Fruit fly (Drosophila melanogaster) whole organism, embryonic: Measurements from ENCODE around the gene msb1l.

Source experiments
- Ada2b ChIP-seq: fragments of 200-800 bp; sonication (Bioruptor generic); IDR thresholded peaks from 2 replicates; pipeline ENCODE4 v1.3.6; 2022; ENCODE audit warnings: missing biosample characterization, missing genetic modification characterization
- Adf1 ChIP-seq: fragments of 200-800 bp; sonication (Bioruptor generic); IDR thresholded peaks from 2 replicates; pipeline ENCODE4 v1.3.6; 2022; ENCODE audit warnings: missing biosample characterization, missing genetic modification characterization
- Antp ChIP-seq: fragments of 200-800 bp; sonication (Bioruptor generic); optimal IDR thresholded peaks from 3 replicates; lab custom pipeline; 2016; ENCODE audit warnings: missing biosample characterization, missing genetic modification characterization
- Atf3 ChIP-seq: fragments of 200-800 bp; sonication (Bioruptor generic); optimal IDR thresholded peaks from 3 replicates; lab custom pipeline; 2016; ENCODE audit warnings: missing biosample characterization, missing genetic modification characterization
- CG10321 ChIP-seq: fragments of 200-800 bp; sonication (Bioruptor generic); IDR thresholded peaks from 2 replicates; pipeline ENCODE4 v1.3.6; 2022; ENCODE audit warnings: missing biosample characterization, missing genetic modification characterization
- CG10543 ChIP-seq: fragments of 200-800 bp; sonication (Bioruptor generic); optimal IDR thresholded peaks from 3 replicates; lab custom pipeline; 2017; ENCODE audit warnings: missing biosample characterization, mild to moderate bottlenecking, missing genetic modification characterization, moderate library complexity
- CG12659 ChIP-seq: fragments of 200-800 bp; sonication (Bioruptor generic); optimal IDR thresholded peaks from 3 replicates; lab custom pipeline; 2017; ENCODE audit warnings: mild to moderate bottlenecking, missing biosample characterization, missing genetic modification reagents, missing genetic modification characterization
- CG15696 ChIP-seq: fragments of 200-800 bp; sonication (Bioruptor generic); optimal IDR thresholded peaks from 2 replicates; lab custom pipeline; 2019; ENCODE audit warnings: missing biosample characterization, mild to moderate bottlenecking, missing genetic modification characterization, moderate library complexity
- CG17568 ChIP-seq: fragments of 200-800 bp; sonication (Bioruptor generic); optimal IDR thresholded peaks from 2 replicates; lab custom pipeline; 2018; ENCODE audit warnings: missing biosample characterization, mild to moderate bottlenecking, missing genetic modification characterization, moderate library complexity
- CG17912 ChIP-seq: fragments of 200-800 bp; sonication (Bioruptor generic); optimal IDR thresholded peaks from 2 replicates; lab custom pipeline; 2018; ENCODE audit warnings: missing biosample characterization, mild to moderate bottlenecking, missing genetic modification characterization
- CG18011 ChIP-seq: fragments of 200-800 bp; sonication (Bioruptor generic); optimal IDR thresholded peaks from 2 replicates; lab custom pipeline; 2017; ENCODE audit warnings: missing biosample characterization, missing genetic modification characterization, mild to moderate bottlenecking, moderate library complexity, missing genotype
- CG2116 ChIP-seq: fragments of 200-800 bp; sonication (Bioruptor generic); optimal IDR thresholded peaks from 3 replicates; lab custom pipeline; 2018; ENCODE audit warnings: missing biosample characterization, mild to moderate bottlenecking, missing genetic modification characterization
- CG3065 ChIP-seq: fragments of 200-800 bp; sonication (Bioruptor generic); optimal IDR thresholded peaks from 2 replicates; lab custom pipeline; 2016; ENCODE audit warnings: missing biosample characterization, missing genetic modification characterization
- CG32767 ChIP-seq: fragments of 200-800 bp; sonication (Bioruptor generic); IDR thresholded peaks from 2 replicates; pipeline ENCODE4 v1.3.6; 2022; ENCODE audit warnings: missing biosample characterization, missing genetic modification characterization
- CG3995 ChIP-seq: fragments of 200-800 bp; sonication (Bioruptor generic); optimal IDR thresholded peaks from 3 replicates; lab custom pipeline; 2016; ENCODE audit warnings: missing biosample characterization, missing genetic modification characterization
- CG42726 ChIP-seq: fragments of 200-800 bp; sonication (Bioruptor generic); IDR thresholded peaks from 2 replicates; pipeline ENCODE4 v1.3.6; 2022; ENCODE audit warnings: missing biosample characterization, missing genetic modification characterization; ENCODE audit not compliant: partially characterized antibody
- CG4730 ChIP-seq: fragments of 200-800 bp; sonication (Bioruptor generic); IDR thresholded peaks from 2 replicates; pipeline ENCODE4 v1.3.6; 2022; ENCODE audit warnings: missing biosample characterization, missing genetic modification characterization
- CG5180 ChIP-seq: fragments of 200-800 bp; sonication (Bioruptor generic); optimal IDR thresholded peaks from 3 replicates; lab custom pipeline; 2017; ENCODE audit warnings: missing biosample characterization, missing genetic modification characterization, mild to moderate bottlenecking, moderate library complexity, missing genetic modification reagents
- CG7357 ChIP-seq: fragments of 200-800 bp; sonication (Bioruptor generic); IDR thresholded peaks from 3 replicates; pipeline ENCODE4 v1.3.6; 2022; ENCODE audit warnings: missing biosample characterization, missing genetic modification characterization
- CG8388 ChIP-seq: fragments of 200-800 bp; sonication (Bioruptor generic); optimal IDR thresholded peaks from 2 replicates; lab custom pipeline; 2019; ENCODE audit warnings: missing biosample characterization, mild to moderate bottlenecking, missing genetic modification characterization, moderate library complexity
- CG9932 ChIP-seq: fragments of 200-800 bp; sonication (Bioruptor generic); IDR thresholded peaks from 2 replicates; pipeline ENCODE4 v1.3.6; 2022; ENCODE audit warnings: missing biosample characterization, missing genetic modification characterization
- D19A ChIP-seq: fragments of 200-800 bp; optimal IDR thresholded peaks from 3 replicates; lab custom pipeline; 2019; ENCODE audit warnings: missing biosample characterization, mild to moderate bottlenecking, missing genetic modification characterization, moderate library complexity
- Dbx ChIP-seq: fragments of 200-800 bp; sonication (Bioruptor generic); IDR thresholded peaks from 3 replicates; pipeline ENCODE4 v1.3.6; 2022; ENCODE audit warnings: missing biosample characterization, missing genetic modification characterization
- Fer2 ChIP-seq: fragments of 200-800 bp; sonication (Bioruptor generic); optimal IDR thresholded peaks from 2 replicates; lab custom pipeline; 2018; ENCODE audit warnings: missing biosample characterization, mild to moderate bottlenecking, missing genetic modification characterization, moderate library complexity
- HLH54F ChIP-seq: fragments of 200-800 bp; sonication (Bioruptor generic); optimal IDR thresholded peaks from 3 replicates; lab custom pipeline; 2016; ENCODE audit warnings: missing biosample characterization, missing genetic modification characterization
- Hr3 ChIP-seq: fragments of 200-800 bp; sonication (Bioruptor generic); optimal IDR thresholded peaks from 3 replicates; lab custom pipeline; 2016; ENCODE audit warnings: missing biosample characterization, missing genetic modification characterization
- Lim3 ChIP-seq: fragments of 200-800 bp; sonication (Bioruptor generic); IDR thresholded peaks from 2 replicates; pipeline ENCODE4 v1.3.6; 2022; ENCODE audit warnings: missing biosample characterization, missing genetic modification characterization
- Meics ChIP-seq: fragments of 200-800 bp; sonication (Bioruptor generic); optimal IDR thresholded peaks from 2 replicates; lab custom pipeline; 2017; ENCODE audit warnings: missing biosample characterization, mild to moderate bottlenecking, missing genetic modification characterization
- Mes4 ChIP-seq: fragments of 200-800 bp; sonication (Bioruptor generic); optimal IDR thresholded peaks from 2 replicates; lab custom pipeline; 2016; ENCODE audit warnings: missing biosample characterization, missing genetic modification characterization
- NC2β ChIP-seq: fragments of 200-800 bp; sonication (Bioruptor generic); optimal IDR thresholded peaks from 2 replicates; lab custom pipeline; 2016; ENCODE audit warnings: missing biosample characterization, missing genetic modification characterization
- NfI ChIP-seq: fragments of 200-800 bp; sonication (Bioruptor generic); optimal IDR thresholded peaks from 3 replicates; lab custom pipeline; 2018; ENCODE audit warnings: missing biosample characterization, mild to moderate bottlenecking, missing genetic modification characterization, moderate library complexity
- Ptx1 ChIP-seq: fragments of 200-800 bp; sonication (Bioruptor generic); IDR thresholded peaks from 2 replicates; pipeline ENCODE4 v1.3.6; 2022; ENCODE audit warnings: missing biosample characterization, missing genetic modification characterization
- YL-1 ChIP-seq: fragments of 200-800 bp; sonication (Bioruptor generic); optimal IDR thresholded peaks from 3 replicates; lab custom pipeline; 2017; ENCODE audit warnings: missing biosample characterization, mild to moderate bottlenecking, missing genetic modification characterization
- ac ChIP-seq: fragments of 200-800 bp; sonication (Bioruptor generic); optimal IDR thresholded peaks from 3 replicates; lab custom pipeline; 2017; ENCODE audit warnings: missing biosample characterization, mild to moderate bottlenecking, missing genetic modification characterization
- bcd ChIP-seq: fragments of 200-800 bp; sonication (Bioruptor generic); optimal IDR thresholded peaks from 2 replicates; lab custom pipeline; 2017; ENCODE audit warnings: missing biosample characterization, mild to moderate bottlenecking, missing genetic modification characterization
- bigmax ChIP-seq: fragments of 200-800 bp; sonication (Bioruptor generic); optimal IDR thresholded peaks from 2 replicates; lab custom pipeline; 2018; ENCODE audit warnings: missing biosample characterization, mild to moderate bottlenecking, missing genetic modification characterization
- fd64A ChIP-seq: fragments of 200-800 bp; sonication (Bioruptor generic); optimal IDR thresholded peaks from 3 replicates; lab custom pipeline; 2018; ENCODE audit warnings: missing biosample characterization, mild to moderate bottlenecking, missing genetic modification characterization
- gcm2 ChIP-seq: fragments of 200-800 bp; sonication (Bioruptor generic); optimal IDR thresholded peaks from 2 replicates; lab custom pipeline; 2016; ENCODE audit warnings: missing biosample characterization, missing genetic modification characterization
- gem ChIP-seq: fragments of 200-800 bp; sonication (Bioruptor generic); optimal IDR thresholded peaks from 2 replicates; lab custom pipeline; 2019; ENCODE audit warnings: missing biosample characterization, mild to moderate bottlenecking, missing genetic modification characterization, moderate library complexity
- grn ChIP-seq: fragments of 200-800 bp; sonication (Bioruptor generic); optimal IDR thresholded peaks from 3 replicates; lab custom pipeline; 2017; ENCODE audit warnings: missing biosample characterization, missing genetic modification characterization
- inv ChIP-seq: fragments of 200-800 bp; sonication (Bioruptor generic); IDR thresholded peaks from 2 replicates; pipeline ENCODE4 v1.3.6; 2022; ENCODE audit warnings: missing biosample characterization, missing genetic modification characterization; ENCODE audit not compliant: partially characterized antibody
- mam ChIP-seq: fragments of 200-800 bp; sonication (Bioruptor generic); optimal IDR thresholded peaks from 3 replicates; lab custom pipeline; 2016; ENCODE audit warnings: missing biosample characterization, missing genetic modification characterization
- p53 ChIP-seq: fragments of 200-800 bp; sonication (Bioruptor generic); optimal IDR thresholded peaks from 2 replicates; lab custom pipeline; 2016; ENCODE audit warnings: missing biosample characterization, missing genetic modification characterization
- pb ChIP-seq: fragments of 200-800 bp; sonication (Bioruptor generic); optimal IDR thresholded peaks from 3 replicates; lab custom pipeline; 2016; ENCODE audit warnings: missing biosample characterization, missing genetic modification characterization
- phol ChIP-seq: fragments of 200-800 bp; sonication (Bioruptor generic); optimal IDR thresholded peaks from 3 replicates; lab custom pipeline; 2018; ENCODE audit warnings: missing biosample characterization, mild to moderate bottlenecking, missing genetic modification characterization, moderate library complexity
- prd ChIP-seq, 3 experiments: fragments of >200 bp in 2 of 3; fragments of 200-800 bp in 1 of 3; sonication (Bioruptor generic) in 1 of 3; optimal IDR thresholded peaks in 2 of 3; IDR thresholded peaks in 1 of 3; 2 replicates in 2 of 3; 3 replicates in 1 of 3; pipeline versions ENCODE4 v1.3.6 to Lab custom; 2017 to 2022; ENCODE audit warnings: missing biosample characterization in 1 of 3, missing genetic modification characterization in 1 of 3
- repo ChIP-seq: fragments of 200-800 bp; sonication (Bioruptor generic); optimal IDR thresholded peaks from 2 replicates; lab custom pipeline; 2016; ENCODE audit warnings: missing biosample characterization, missing genetic modification characterization
- sim ChIP-seq: fragments of 200-800 bp; sonication (Bioruptor generic); IDR thresholded peaks from 2 replicates; pipeline ENCODE4 v1.3.6; 2022; ENCODE audit warnings: missing biosample characterization, missing genetic modification characterization
- wor ChIP-seq: fragments of 200-800 bp; sonication (Bioruptor generic); IDR thresholded peaks from 2 replicates; pipeline ENCODE4 v1.3.6; 2022; ENCODE audit warnings: missing biosample characterization, missing genetic modification characterization
- zf30C ChIP-seq: fragments of 200-800 bp; sonication (Bioruptor generic); optimal IDR thresholded peaks from 3 replicates; lab custom pipeline; 2018; ENCODE audit warnings: missing biosample characterization, mild to moderate bottlenecking, missing genetic modification characterization
- zfh1 ChIP-seq: fragments of 200-800 bp; sonication (Bioruptor generic); IDR thresholded peaks from 3 replicates; pipeline ENCODE4 v1.3.6; 2022; ENCODE audit warnings: missing biosample characterization, missing genetic modification characterization

The msb1l gene

dm6 chr2L:19528308-19528707 is 49.2 kb upstream of the msb1l start (continued):
- peak; percentile 94 for TF ChIP-seq CG4730 (GFP tag; lab: Robert Waterston, UW)
- peak; percentile 75 for TF ChIP-seq CG10321 (GFP tag; lab: Robert Waterston, UW)
- TF ChIP-seq Atf3 (GFP tag; lab: Kevin White, UChicago): peak; percentile 85
- TF ChIP-seq phol (tag; lab: Kevin White, UChicago): peak; percentile 84
- peak; percentile 90 for TF ChIP-seq Adf1 (GFP tag; lab: Robert Waterston, UW)
- TF ChIP-seq CG32767 (GFP tag; lab: Robert Waterston, UW): peak; percentile 93
- TF ChIP-seq pb (GFP tag; lab: Kevin White, UChicago): peak; percentile 82
- TF ChIP-seq CG17568 (GFP tag; lab: Kevin White, UChicago): peak; percentile 92
- TF ChIP-seq Hr3 (GFP tag; lab: Kevin White, UChicago): peak; percentile 89
- TF ChIP-seq CG18011 (GFP tag; lab: Kevin White, UChicago): peak; percentile 87
- TF ChIP-seq ac (GFP tag; lab: Kevin White, UChicago): peak; percentile 23
- TF ChIP-seq Dbx: peak; percentile 98
- TF ChIP-seq bigmax (GFP tag; lab: Kevin White, UChicago): peak; percentile 62
- no peak for TF ChIP-seq inv
- no peak for TF ChIP-seq CG42726 (GFP tag; lab: Robert Waterston, UW)
- TF ChIP-seq mam (GFP tag; lab: Kevin White, UChicago): peak; percentile 98
- peak; percentile 25 for TF ChIP-seq CG17912 (GFP tag; lab: Kevin White, UChicago)
- TF ChIP-seq CG8388 (GFP tag; lab: Kevin White, UChicago): peak; percentile 81
- TF ChIP-seq CG12659 (GFP tag; lab: Kevin White, UChicago): peak; percentile 97
- TF ChIP-seq Fer2 (tag; lab: Kevin White, UChicago): peak; percentile 93
- peak; percentile 96 for TF ChIP-seq HLH54F
- TF ChIP-seq wor: peak; percentile 80
- peak; percentile 97 for TF ChIP-seq Ptx1
- TF ChIP-seq CG3065: peak; percentile 74
- TF ChIP-seq gcm2 (GFP tag; lab: Kevin White, UChicago): peak; percentile 87
- TF ChIP-seq sim (GFP tag; lab: Robert Waterston, UW): peak; percentile 55; the same call in 1 of the 2 replicates
- TF ChIP-seq zf30C (GFP tag; lab: Kevin White, UChicago): no peak
- TF ChIP-seq D19A (tag; lab: Kevin White, UChicago): peak; percentile 84
- TF ChIP-seq gem (tag; lab: Kevin White, UChicago): peak; percentile 97
- peak; percentile 81 for TF ChIP-seq Mes4 (GFP tag; lab: Kevin White, UChicago)
- TF ChIP-seq grn (GFP tag; lab: Kevin White, UChicago): peak; percentile 35
- TF ChIP-seq p53 (GFP tag; lab: Kevin White, UChicago): peak; percentile 29
- TF ChIP-seq zfh1: peak; percentile 93
- TF ChIP-seq CG9932 (GFP tag; lab: Robert Waterston, UW): peak; percentile 98
- TF ChIP-seq fd64A (GFP tag; lab: Kevin White, UChicago): peak; percentile 53
- TF ChIP-seq repo (GFP tag; lab: Kevin White, UChicago): peak; percentile 85
- TF ChIP-seq Lim3 (GFP tag; lab: Robert Waterston, UW): peak; percentile 79
- peak; percentile 70 for TF ChIP-seq CG2116 (GFP tag; lab: Kevin White, UChicago)
- no peak for TF ChIP-seq CG5180 (GFP tag; lab: Kevin White, UChicago)
- peak; percentile 94 for TF ChIP-seq bcd (GFP tag; lab: Kevin White, UChicago)
- TF ChIP-seq CG7357: peak; percentile 88
- TF ChIP-seq prd (optimal IDR thresholded peaks at IDR 0.05; lab: Kevin White, UChicago): no peak
- TF ChIP-seq prd (GFP tag; IDR thresholded peaks at IDR 0.05; lab: Robert Waterston, UW): peak; percentile 96
- TF ChIP-seq CG3995 (GFP tag; lab: Kevin White, UChicago): peak; percentile 84
- TF ChIP-seq NfI (GFP tag; lab: Kevin White, UChicago): peak; percentile 97
- peak; percentile 98 for TF ChIP-seq Meics (GFP tag; lab: Kevin White, UChicago)
- peak; percentile 74 for TF ChIP-seq YL-1 (GFP tag; lab: Kevin White, UChicago)
- TF ChIP-seq CG15696: peak; percentile 77
- peak; percentile 87 for TF ChIP-seq Antp
- peak; percentile 85 for TF ChIP-seq NC2β
- TF ChIP-seq Ada2b (GFP tag; lab: Robert Waterston, UW): peak; percentile 97
- peak; percentile 76 for TF ChIP-seq CG10543 (GFP tag; lab: Kevin White, UChicago)
